Worm (Caenorhabditis elegans): Measurements from ENCODE around the gene eef-1A.1.
A peak's percentile ranks its signal among the peaks of the same experiment; 100 is the strongest.

Gene eef-1A.1

ce11 chrIII:6971662-6972284 is at the start of gene eef-1A.1, which contains the start of gene rfc-4:
Gene eef-1A.1 (minus strand): TSS chrIII:6971712.
Gene rfc-4 (plus strand): TSS chrIII:6972253.
- TF ChIP-seq F37D6.2 (tag; optimal IDR thresholded peaks at IDR 0.05), result peak; percentile 80
- TF ChIP-seq fkh-10 (GFP tag; optimal IDR thresholded peaks at IDR 0.05), result peak; percentile 96
- TF ChIP-seq duxl-1 (tag; optimal IDR thresholded peaks at IDR 0.05; ENCODE audit: poor library complexity), result peak; percentile 89
- no peak for TF ChIP-seq Y105C5A.15 (GFP tag; IDR thresholded peaks at IDR 0.05)
- peak; percentile 56 for TF ChIP-seq vab-7 (GFP tag; IDR thresholded peaks at IDR 0.05)
- peak; percentile 87 for TF ChIP-seq unc-130 (GFP tag; optimal IDR thresholded peaks at IDR 0.05)
- TF ChIP-seq daf-8 (GFP tag; IDR thresholded peaks at IDR 0.05), result no peak
- no peak for TF ChIP-seq mxl-2 (GFP tag; conservative IDR thresholded peaks at IDR 0.05)
- TF ChIP-seq F49E8.2 (tag; optimal IDR thresholded peaks at IDR 0.05; ENCODE audit: borderline replicate concordance), result peak; percentile 71
- no peak for TF ChIP-seq egl-27 (tag; optimal IDR thresholded peaks at IDR 0.05)
- no peak for TF ChIP-seq daf-12 (tag; optimal IDR thresholded peaks at IDR 0.05)
- peak; percentile 81 for TF ChIP-seq dmd-9 (GFP tag; IDR thresholded peaks at IDR 0.05)
- TF ChIP-seq lin-1 (GFP tag; IDR thresholded peaks at IDR 0.05), result peak; percentile 75
- no peak for TF ChIP-seq nhr-42 (GFP tag; IDR thresholded peaks at IDR 0.05)
- peak; percentile 95 for TF ChIP-seq nhr-25 (tag; optimal IDR thresholded peaks at IDR 0.05; ENCODE audit: borderline replicate concordance, insufficient read depth)
- peak; percentile 81 for TF ChIP-seq zfp-3 (GFP tag; conservative IDR thresholded peaks at IDR 0.05)
- no peak for TF ChIP-seq D1046.2 (GFP tag; IDR thresholded peaks at IDR 0.05)
- peak; percentile 48 for TF ChIP-seq nhr-76 (tag; optimal IDR thresholded peaks at IDR 0.05)
- TF ChIP-seq lsy-2 (tag; optimal IDR thresholded peaks at IDR 0.05), result peak; percentile 98 to 100
- peak; percentile 96 for TF ChIP-seq zfp-2 (tag; optimal IDR thresholded peaks at IDR 0.05)
- peak; percentile 41 for TF ChIP-seq pqm-1 (tag; optimal IDR thresholded peaks at IDR 0.05)
- peak; percentile 77 for TF ChIP-seq Y48G9A.11 (GFP tag; IDR thresholded peaks at IDR 0.05)
- peak; percentile 55 for TF ChIP-seq lin-39 (tag; optimal IDR thresholded peaks at IDR 0.05)
- TF ChIP-seq nhr-102 (tag; optimal IDR thresholded peaks at IDR 0.05), result peak; percentile 89
- TF ChIP-seq nhr-237 (tag; optimal IDR thresholded peaks at IDR 0.05), result peak; percentile 6
- TF ChIP-seq mes-2 (tag; optimal IDR thresholded peaks at IDR 0.05; ENCODE audit: poor library complexity, severe bottlenecking), result peak; percentile 97
- no peak for TF ChIP-seq nhr-10 (tag; optimal IDR thresholded peaks at IDR 0.05)
- TF ChIP-seq aha-1 (tag), result peak; percentile 99
- peak; percentile 76 for TF ChIP-seq pha-4 (GFP tag; IDR thresholded peaks at IDR 0.05)
- TF ChIP-seq pha-4 (tag; optimal IDR thresholded peaks at IDR 0.05), result peak; percentile 99
- no peak for TF ChIP-seq sdz-12 (GFP tag; optimal IDR thresholded peaks at IDR 0.05)
- no peak for TF ChIP-seq zip-11 (GFP tag; IDR thresholded peaks at IDR 0.05)
- peak; percentile 68; the same call in 1 of the 2 replicates for TF ChIP-seq lim-7 (GFP tag; IDR thresholded peaks at IDR 0.05)
- peak; percentile 24 to 91 for TF ChIP-seq mdl-1 (tag; optimal IDR thresholded peaks at IDR 0.05)
- peak; percentile 93 for TF ChIP-seq lin-13 (GFP tag; optimal IDR thresholded peaks at IDR 0.05)
- TF ChIP-seq ZK337.2 (GFP tag; IDR thresholded peaks at IDR 0.05), result no peak
- TF ChIP-seq set-16 (GFP tag; IDR thresholded peaks at IDR 0.05), result no peak
- TF ChIP-seq Y5F2A.4 (GFP tag; optimal IDR thresholded peaks at IDR 0.05), result peak; percentile 13
- TF ChIP-seq ceh-44 (GFP tag; IDR thresholded peaks at IDR 0.05), result no peak
- no peak for TF ChIP-seq madf-5 (GFP tag; IDR thresholded peaks at IDR 0.05)
- TF ChIP-seq nhr-111 (GFP tag; optimal IDR thresholded peaks at IDR 0.05), result no peak
- TF ChIP-seq egl-43 (GFP tag; IDR thresholded peaks at IDR 0.05), result peak; percentile 63; the same call in 1 of the 2 replicates
- TF ChIP-seq snpc-1.2 (GFP tag; IDR thresholded peaks at IDR 0.05), result peak; percentile 47; the same call in 1 of the 2 replicates
- peak; percentile 36; the same call in 1 of the 2 replicates for TF ChIP-seq tra-1 (GFP tag; IDR thresholded peaks at IDR 0.05)
- no peak for TF ChIP-seq ceh-82 (tag; optimal IDR thresholded peaks at IDR 0.05)
- TF ChIP-seq lin-29 (GFP tag; IDR thresholded peaks at IDR 0.05), result peak; percentile 65; the same call in 1 of the 2 replicates
- TF ChIP-seq spr-3 (GFP tag; optimal IDR thresholded peaks at IDR 0.05), result peak; percentile 55
- TF ChIP-seq zag-1 (tag; optimal IDR thresholded peaks at IDR 0.05), result no peak
- TF ChIP-seq T20F7.1 (GFP tag; optimal IDR thresholded peaks at IDR 0.05), result peak; percentile 97
- no peak for TF ChIP-seq daf-19 (GFP tag; conservative IDR thresholded peaks at IDR 0.05)
